Fruit fly (Drosophila melanogaster): ENCODE measurements around the gene SCaMC.

The SCaMC gene

DNA sequence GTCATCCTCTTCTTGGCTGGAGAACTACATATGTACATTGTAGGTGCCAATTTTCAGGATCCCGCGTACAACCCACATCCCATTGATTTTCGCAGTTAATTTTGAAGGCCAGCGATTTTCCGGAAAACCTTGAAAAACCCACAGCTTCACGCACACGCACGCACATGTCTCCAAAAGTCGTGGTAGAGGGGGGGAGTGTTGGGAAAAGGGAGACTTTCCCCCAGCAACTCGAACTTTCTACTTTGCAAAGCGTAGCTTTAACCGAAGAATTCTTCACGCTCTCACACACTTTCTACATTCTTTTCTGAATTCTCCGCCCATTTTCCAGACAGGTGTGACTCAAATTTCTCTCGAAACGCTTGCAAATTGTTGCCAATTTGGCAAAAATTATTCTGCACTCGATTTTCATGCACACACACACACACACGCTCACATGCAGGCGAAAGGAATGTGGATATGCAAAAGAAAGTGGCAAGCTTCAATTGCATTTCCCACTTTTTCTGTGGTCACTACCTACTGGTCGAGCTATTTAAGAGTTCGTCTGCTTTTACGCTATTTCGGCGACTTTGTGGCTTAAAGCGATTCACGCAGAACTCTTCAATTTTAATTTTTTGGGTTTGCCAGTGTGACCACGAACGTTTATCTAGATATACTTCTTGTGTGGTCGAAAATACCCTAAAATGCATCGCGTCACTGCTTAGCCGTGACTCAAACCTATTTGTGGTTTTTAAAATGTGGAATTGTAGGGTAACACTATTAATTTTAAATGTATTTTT lies at the start of gene SCaMC:
Gene SCaMC (minus strand): TSS at position 654 of the 776 bp plus-strand sequence.
- TF ChIP-seq Sp1 (GFP tag; optimal IDR thresholded peaks at IDR 0.05) (peak; percentile 4), Vsx2 (GFP tag; optimal IDR thresholded peaks at IDR 0.05; ENCODE audit: partially characterized antibody) (no peak), ey (GFP tag; optimal IDR thresholded peaks at IDR 0.05) (no peak), lola (GFP tag; optimal IDR thresholded peaks at IDR 0.05) (no peak), sage (GFP tag; optimal IDR thresholded peaks at IDR 0.05) (no peak), rgr (GFP tag; optimal IDR thresholded peaks at IDR 0.05) (peak; percentile 16), Myc (optimal IDR thresholded peaks at IDR 0.05) (peak; percentile 9), h (GFP tag; optimal IDR thresholded peaks at IDR 0.05) (peak; percentile 39), Mio (GFP tag; optimal IDR thresholded peaks at IDR 0.05) (no peak), dmrt93B (GFP tag; optimal IDR thresholded peaks at IDR 0.05) (no peak), fru (GFP tag; optimal IDR thresholded peaks at IDR 0.05) (no peak), woc (GFP tag; optimal IDR thresholded peaks at IDR 0.05) (no peak), Rel (GFP tag; optimal IDR thresholded peaks at IDR 0.05) (no peak), Rel (tag; optimal IDR thresholded peaks at IDR 0.05) (peak; percentile 70), tai (GFP tag; optimal IDR thresholded peaks at IDR 0.05) (no peak)

dm6 chr3L:12463580-12463979 lies 48.9 kb upstream of the SCaMC start:
- TF ChIP-seq ey (GFP tag; optimal IDR thresholded peaks at IDR 0.05), result no peak
- peak; percentile 73 for TF ChIP-seq Dfd (GFP tag; optimal IDR thresholded peaks at IDR 0.05)

- TF ChIP-seq tai (GFP tag; optimal IDR thresholded peaks at IDR 0.05) (no peak), dl (GFP tag; optimal IDR thresholded peaks at IDR 0.05; ENCODE audit: insufficient read depth in 1 of 2, partially characterized antibody in 2 of 2) (no peak), dsf (GFP tag; optimal IDR thresholded peaks at IDR 0.05; ENCODE audit: borderline replicate concordance) (no peak), Sp1 (GFP tag; optimal IDR thresholded peaks at IDR 0.05) (no peak), Abd-B (GFP tag; optimal IDR thresholded peaks at IDR 0.05) (no peak), rgr (GFP tag; optimal IDR thresholded peaks at IDR 0.05) (no peak), Rel (GFP tag; optimal IDR thresholded peaks at IDR 0.05) (no peak), Rel (tag; optimal IDR thresholded peaks at IDR 0.05) (no peak), Myc (optimal IDR thresholded peaks at IDR 0.05) (no peak), Vsx2 (GFP tag; optimal IDR thresholded peaks at IDR 0.05; ENCODE audit: partially characterized antibody) (no peak), psq (GFP tag; optimal IDR thresholded peaks at IDR 0.05) (no peak), Dfd (GFP tag; optimal IDR thresholded peaks at IDR 0.05) (no peak)
These were observed 47.3 kb upstream of the SCaMC start for dm6 chr3L:12461953-12462352.

DNA sequence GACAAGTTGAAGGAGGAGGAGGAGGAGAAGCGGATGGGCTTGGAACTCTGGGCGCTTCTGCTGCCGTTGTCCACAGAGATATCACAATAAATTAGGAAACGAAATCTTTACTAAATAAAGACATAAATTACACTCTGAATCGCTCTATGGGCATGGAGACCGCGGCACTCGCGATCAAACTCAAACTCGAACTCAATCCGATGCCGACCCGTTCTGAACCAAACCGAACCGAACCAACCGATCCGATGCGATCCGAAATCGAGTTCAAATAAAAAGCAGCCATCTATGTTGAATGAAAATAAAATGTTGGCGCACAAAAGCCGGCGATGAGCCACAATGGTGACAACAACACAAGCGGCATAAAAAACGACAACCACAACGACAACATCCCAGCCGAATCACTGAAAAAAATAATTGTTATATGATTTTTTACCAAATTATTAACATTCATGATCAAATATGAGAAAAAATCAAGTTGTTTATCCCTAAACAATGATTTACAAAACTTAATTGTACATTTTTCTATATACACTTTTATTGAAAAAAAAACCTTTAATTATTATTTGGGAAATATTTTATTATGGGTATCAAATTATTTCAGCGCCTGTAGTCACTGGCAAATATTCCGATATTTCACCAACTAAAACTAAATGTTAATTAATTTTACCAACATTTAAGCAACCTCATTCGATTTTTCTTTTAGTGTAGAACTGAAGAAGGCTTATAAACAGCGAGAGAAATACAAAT lies 42.4 kb upstream of the SCaMC start:
- TF ChIP-seq Rel (GFP tag; optimal IDR thresholded peaks at IDR 0.05), result no peak
- TF ChIP-seq Rel (tag; optimal IDR thresholded peaks at IDR 0.05), result no peak
- peak; percentile 56 for TF ChIP-seq HLH106 (tag; optimal IDR thresholded peaks at IDR 0.05)
- TF ChIP-seq CG9705 (GFP tag; optimal IDR thresholded peaks at IDR 0.05), result no peak
- TF ChIP-seq woc (GFP tag; optimal IDR thresholded peaks at IDR 0.05), result peak; percentile 35
- TF ChIP-seq h (GFP tag; optimal IDR thresholded peaks at IDR 0.05), result peak; percentile 59
- peak; percentile 58 for TF ChIP-seq Sp1 (GFP tag; optimal IDR thresholded peaks at IDR 0.05)
- TF ChIP-seq foxo (GFP tag; optimal IDR thresholded peaks at IDR 0.05), result peak in 1 of 2 experiments; percentile 56
- TF ChIP-seq psq (GFP tag; optimal IDR thresholded peaks at IDR 0.05), result peak; percentile 55
- TF ChIP-seq Dfd (GFP tag; optimal IDR thresholded peaks at IDR 0.05), result peak; percentile 10
- TF ChIP-seq N (GFP tag; optimal IDR thresholded peaks at IDR 0.05), result no peak
- TF ChIP-seq fru (GFP tag; optimal IDR thresholded peaks at IDR 0.05), result peak; percentile 51
- peak; percentile 10 for TF ChIP-seq br (GFP tag; optimal IDR thresholded peaks at IDR 0.05)
- TF ChIP-seq Hnf4 (GFP tag; optimal IDR thresholded peaks at IDR 0.05), result peak; percentile 14
- TF ChIP-seq sage (GFP tag; optimal IDR thresholded peaks at IDR 0.05), result no peak
- TF ChIP-seq sv (GFP tag; optimal IDR thresholded peaks at IDR 0.05), result peak; percentile 24
- peak; percentile 39 for TF ChIP-seq rgr (GFP tag; optimal IDR thresholded peaks at IDR 0.05)
- peak; percentile 48 for TF ChIP-seq OdsH (GFP tag; optimal IDR thresholded peaks at IDR 0.05)
- peak; percentile 42 for TF ChIP-seq ey (GFP tag; optimal IDR thresholded peaks at IDR 0.05)

DNA sequence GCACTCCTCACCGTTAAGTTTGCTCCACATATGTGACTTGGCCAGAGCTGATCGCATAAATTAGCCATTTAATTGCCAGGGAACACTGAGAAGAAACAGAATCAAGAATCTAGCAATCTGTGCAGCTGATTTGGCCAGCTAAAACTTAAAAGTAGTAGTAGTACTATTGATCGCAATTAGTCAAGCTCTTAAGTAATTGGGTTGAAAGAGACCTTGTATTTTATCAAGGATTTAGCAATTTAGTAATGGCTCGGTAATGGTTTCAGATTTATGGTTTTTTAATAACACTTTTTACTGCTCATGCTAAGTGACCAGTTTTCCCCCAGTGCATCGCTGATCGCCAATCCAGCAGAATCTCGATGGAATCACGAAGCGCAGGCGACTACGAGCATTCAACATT lies 40.4 kb upstream of the SCaMC start:
- TF ChIP-seq psq (GFP tag; optimal IDR thresholded peaks at IDR 0.05) (no peak), Dif (GFP tag; optimal IDR thresholded peaks at IDR 0.05; ENCODE audit: partially characterized antibody) (no peak), fru (GFP tag; optimal IDR thresholded peaks at IDR 0.05) (no peak), dsf (GFP tag; optimal IDR thresholded peaks at IDR 0.05; ENCODE audit: borderline replicate concordance) (no peak), Sp1 (GFP tag; optimal IDR thresholded peaks at IDR 0.05) (no peak), lola (GFP tag; optimal IDR thresholded peaks at IDR 0.05) (no peak), woc (GFP tag; optimal IDR thresholded peaks at IDR 0.05) (no peak), CG9705 (GFP tag; optimal IDR thresholded peaks at IDR 0.05) (no peak), brk (GFP tag; optimal IDR thresholded peaks at IDR 0.05) (no peak), N (GFP tag; optimal IDR thresholded peaks at IDR 0.05) (no peak), GATAd (GFP tag; optimal IDR thresholded peaks at IDR 0.05) (no peak), usp (GFP tag; optimal IDR thresholded peaks at IDR 0.05) (no peak), sv (GFP tag; optimal IDR thresholded peaks at IDR 0.05) (no peak)
